Fruit fly (Drosophila melanogaster) whole organism, wandering third instar larva: ENCODE results near the gene sgl.

Experiments
- Abd-B ChIP-seq: fragments of >200 bp; optimal IDR thresholded peaks from 2 replicates; lab custom pipeline; 2017; ENCODE audit warnings: missing biosample characterization, missing genetic modification characterization
- CG9705 ChIP-seq: fragments of 200-800 bp; sonication (Bioruptor generic); optimal IDR thresholded peaks from 2 replicates; lab custom pipeline; 2018; ENCODE audit warnings: missing biosample characterization, mild to moderate bottlenecking, missing genetic modification characterization
- CrebA ChIP-seq: fragments of 200-800 bp; sonication (Bioruptor generic); optimal IDR thresholded peaks from 2 replicates; lab custom pipeline; 2016; ENCODE audit warnings: missing biosample characterization, mild to moderate bottlenecking, missing genetic modification characterization, borderline replicate concordance
- GATAd ChIP-seq: sonication (Bioruptor generic); optimal IDR thresholded peaks from 2 replicates; lab custom pipeline; 2016; ENCODE audit warnings: missing biosample characterization, missing genetic modification characterization
- HLH106 ChIP-seq: fragments of 200-800 bp; optimal IDR thresholded peaks from 3 replicates; lab custom pipeline; 2019; ENCODE audit warnings: missing biosample characterization, mild to moderate bottlenecking, missing genetic modification characterization, moderate library complexity
- Hr83 ChIP-seq: fragments of 200-300 bp; sonication (Bioruptor generic); optimal IDR thresholded peaks from 2 replicates; lab custom pipeline; 2016; ENCODE audit warnings: missing biosample characterization, mild to moderate bottlenecking, missing genetic modification characterization, moderate library complexity; ENCODE audit not compliant: poor library complexity, severe bottlenecking
- br ChIP-seq: fragments of 200-800 bp; sonication (Bioruptor generic); optimal IDR thresholded peaks from 2 replicates; lab custom pipeline; 2016; ENCODE audit warnings: missing biosample characterization, missing genetic modification characterization
- fru ChIP-seq: fragments of 200-800 bp; sonication (Bioruptor generic); optimal IDR thresholded peaks from 3 replicates; lab custom pipeline; 2016; ENCODE audit warnings: missing biosample characterization, mild to moderate bottlenecking, missing genetic modification characterization
- psq ChIP-seq: fragments of 200-800 bp; sonication (Bioruptor generic); optimal IDR thresholded peaks from 3 replicates; lab custom pipeline; 2017; ENCODE audit warnings: missing biosample characterization, mild to moderate bottlenecking, missing genetic modification characterization, moderate library complexity
- rgr ChIP-seq: fragments of 200-800 bp; sonication (Bioruptor generic); optimal IDR thresholded peaks from 3 replicates; lab custom pipeline; 2016; ENCODE audit warnings: missing biosample characterization, mild to moderate bottlenecking, missing genetic modification characterization
- sv ChIP-seq: fragments of 200-800 bp; sonication (Bioruptor generic); optimal IDR thresholded peaks from 3 replicates; lab custom pipeline; 2016; ENCODE audit warnings: missing biosample characterization, missing genetic modification characterization
- usp ChIP-seq: fragments of >200 bp; optimal IDR thresholded peaks from 2 replicates; lab custom pipeline; 2017; ENCODE audit warnings: missing biosample characterization, missing genetic modification characterization
- woc ChIP-seq: sonication (Bioruptor generic); optimal IDR thresholded peaks from 2 replicates; lab custom pipeline; 2016; ENCODE audit warnings: missing biosample characterization, mild to moderate bottlenecking, missing genetic modification characterization

DNA sequence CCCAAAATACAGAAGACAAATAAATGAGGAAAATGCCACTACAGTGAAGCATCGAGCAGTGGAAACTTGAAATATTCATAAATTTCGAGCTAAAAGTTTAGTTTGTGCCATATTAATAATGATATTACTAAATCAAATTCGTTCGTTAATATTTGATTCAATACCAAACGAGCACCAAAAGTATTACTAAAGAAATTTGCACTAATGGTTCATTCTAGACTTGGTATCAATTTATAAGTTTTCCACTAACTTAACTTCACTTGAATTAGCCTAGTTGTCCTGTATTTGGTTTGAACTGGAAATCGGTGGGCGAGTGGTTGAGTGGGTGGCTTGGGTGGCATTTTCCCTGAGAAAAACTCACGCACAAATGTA lies 20.6 kb downstream of the sgl start:
- TF ChIP-seq usp (GFP tag; lab: Kevin White, UChicago) (no peak), psq (no peak), br (GFP tag; lab: Kevin White, UChicago) (no peak), woc (GFP tag; lab: Kevin White, UChicago) (no peak), Abd-B (GFP tag; lab: Kevin White, UChicago) (no peak), CrebA (GFP tag; lab: Kevin White, UChicago) (no peak), HLH106 (tag; lab: Kevin White, UChicago) (no peak), GATAd (no peak), rgr (GFP tag; lab: Kevin White, UChicago) (no peak), sv (GFP tag; lab: Kevin White, UChicago) (no peak), fru (GFP tag; lab: Kevin White, UChicago) (no peak), CG9705 (GFP tag; lab: Kevin White, UChicago) (no peak), Hr83 (GFP tag; lab: Kevin White, UChicago) (no peak)
